Worm (Caenorhabditis elegans) whole organism, L4 larva: ENCODE data around the gene C09F12.2.

ENCODE experiments used
- F37D6.2 ChIP-seq: sonication (generic microtip); optimal IDR thresholded peaks from 2 replicates; lab custom pipeline; 2016; ENCODE audit warnings: mild to moderate bottlenecking, missing genetic modification characterization, missing compliant biosample characterization
- F49E8.2 ChIP-seq: sonication (generic microtip); optimal IDR thresholded peaks from 2 replicates; lab custom pipeline; 2016; ENCODE audit warnings: missing compliant biosample characterization, mild to moderate bottlenecking, missing genetic modification characterization, borderline replicate concordance
- T20F7.1 ChIP-seq: fragments of 200-800 bp; sonication (Bioruptor generic); optimal IDR thresholded peaks from 2 replicates; lab custom pipeline; 2018; ENCODE audit warnings: mild to moderate bottlenecking, missing genetic modification characterization, missing compliant biosample characterization
- T26A8.4 ChIP-seq: fragments of 200-800 bp; sonication (Bioruptor generic); IDR thresholded peaks from 2 replicates; pipeline ENCODE4 v1.3.6; 2022; ENCODE audit warnings: missing genetic modification characterization, missing compliant biosample characterization
- Y105C5A.15 ChIP-seq: fragments of 200-800 bp; sonication (Bioruptor generic); IDR thresholded peaks from 2 replicates; pipeline ENCODE4 v1.3.6; 2022; ENCODE audit warnings: missing genetic modification characterization, missing compliant biosample characterization
- Y5F2A.4 ChIP-seq: fragments of 200-800 bp; sonication (Bioruptor generic); optimal IDR thresholded peaks from 2 replicates; lab custom pipeline; 2018; ENCODE audit warnings: mild to moderate bottlenecking, missing genetic modification characterization, missing compliant biosample characterization
- Y75B8A.6 ChIP-seq: fragments of 200-800 bp; sonication (Bioruptor generic); IDR thresholded peaks from 2 replicates; pipeline ENCODE4 v1.3.6; 2022; ENCODE audit warnings: missing genetic modification reagents, missing genetic modification characterization, missing compliant biosample characterization
- ZK337.2 ChIP-seq: fragments of 200-800 bp; sonication (Bioruptor generic); IDR thresholded peaks from 2 replicates; pipeline ENCODE4 v1.3.6; 2022; ENCODE audit warnings: missing genetic modification reagents, missing genetic modification characterization, missing compliant biosample characterization
- ZK546.5 ChIP-seq, 2 experiments: sonication (generic microtip); optimal IDR thresholded peaks; 2 replicates each; lab custom pipeline; 2017; ENCODE audit warnings: missing biosample characterization in 2 of 2, missing genetic modification characterization in 2 of 2
- cey-2 ChIP-seq: sonication (generic microtip); optimal IDR thresholded peaks from 3 replicates; lab custom pipeline; 2017; ENCODE audit warnings: missing genetic modification characterization, mild to moderate bottlenecking, missing compliant biosample characterization, antibody characterized with exemption, borderline replicate concordance; ENCODE audit not compliant: insufficient read depth
- ctbp-1 ChIP-seq: fragments of 200-800 bp; sonication (Bioruptor generic); IDR thresholded peaks from 2 replicates; pipeline ENCODE4 v1.3.6; 2022; ENCODE audit warnings: missing genetic modification reagents, missing genetic modification characterization, missing compliant biosample characterization
- daf-12 ChIP-seq: fragments of 150-350 bp; optimal IDR thresholded peaks from 2 replicates; lab custom pipeline; 2014; ENCODE audit warnings: missing biosample characterization, missing genetic modification reagents, missing genetic modification characterization
- daf-16 ChIP-seq, 3 experiments: sonication (generic microtip); optimal IDR thresholded peaks; 2 replicates each; lab custom pipeline; 2016 to 2017; ENCODE audit warnings: missing genetic modification characterization in 3 of 3, missing genetic modification reagents in 3 of 3, mild to moderate bottlenecking in 2 of 3, missing compliant biosample characterization in 2 of 3, missing biosample characterization in 1 of 3, moderate library complexity in 1 of 3
- dve-1 ChIP-seq: sonication (generic microtip); optimal IDR thresholded peaks from 2 replicates; lab custom pipeline; 2017; ENCODE audit warnings: antibody characterized with exemption, mild to moderate bottlenecking, missing genetic modification characterization, missing compliant biosample characterization; ENCODE audit not compliant: insufficient read depth
- fos-1 ChIP-seq: fragments of 150-350 bp; optimal IDR thresholded peaks from 2 replicates; lab custom pipeline; 2014; ENCODE audit warnings: missing biosample characterization, missing genetic modification characterization
- gei-8 ChIP-seq: fragments of 200-800 bp; sonication (Bioruptor generic); optimal IDR thresholded peaks from 2 replicates; lab custom pipeline; 2018; ENCODE audit warnings: mild to moderate bottlenecking, missing genetic modification characterization, missing compliant biosample characterization
- hlh-11 ChIP-seq: fragments of 200-800 bp; sonication (Bioruptor generic); optimal IDR thresholded peaks from 2 replicates; lab custom pipeline; 2018; ENCODE audit warnings: mild to moderate bottlenecking, missing genetic modification characterization, missing compliant biosample characterization
- lin-1 ChIP-seq: fragments of 200-800 bp; sonication (Bioruptor generic); IDR thresholded peaks from 2 replicates; pipeline ENCODE4 v1.3.6; 2022; ENCODE audit warnings: missing genetic modification reagents, missing genetic modification characterization, missing compliant biosample characterization
- madf-5 ChIP-seq, 2 experiments: fragments of 200-800 bp; sonication (Bioruptor generic); IDR thresholded peaks; 2 replicates each; pipeline ENCODE4 v1.3.6; 2022; ENCODE audit warnings: missing compliant biosample characterization in 2 of 2, missing genetic modification characterization in 2 of 2
- madf-9 ChIP-seq: fragments of 200-800 bp; sonication (Bioruptor generic); conservative IDR thresholded peaks from 2 replicates; pipeline ENCODE4 v1.3.6; 2022; ENCODE audit warnings: missing genetic modification reagents, missing genetic modification characterization, missing compliant biosample characterization
- mdt-29 ChIP-seq: fragments of 200-800 bp; sonication (Bioruptor generic); IDR thresholded peaks from 2 replicates; pipeline ENCODE4 v1.3.6; 2022; ENCODE audit warnings: missing genetic modification reagents, missing genetic modification characterization, missing compliant biosample characterization
- mep-1 ChIP-seq: fragments of 150-350 bp; sonication (generic microtip); optimal IDR thresholded peaks from 3 replicates; lab custom pipeline; 2014; ENCODE audit warnings: missing biosample characterization, missing genetic modification characterization
- mes-2 ChIP-seq: sonication (generic microtip); optimal IDR thresholded peaks from 2 replicates; lab custom pipeline; 2016; ENCODE audit warnings: missing genotype, mild to moderate bottlenecking, missing genetic modification characterization, missing compliant biosample characterization; ENCODE audit not compliant: poor library complexity, severe bottlenecking
- nhr-102 ChIP-seq: sonication (generic microtip); optimal IDR thresholded peaks from 2 replicates; lab custom pipeline; 2016; ENCODE audit warnings: mild to moderate bottlenecking, missing genetic modification characterization, moderate library complexity, missing compliant biosample characterization
- nhr-6 ChIP-seq: fragments of 150-350 bp; optimal IDR thresholded peaks from 2 replicates; lab custom pipeline; 2014; ENCODE audit warnings: missing biosample characterization, missing genetic modification characterization
- nhr-77 ChIP-seq: fragments of 150-350 bp; optimal IDR thresholded peaks from 2 replicates; lab custom pipeline; 2014; ENCODE audit warnings: missing biosample characterization, missing genetic modification characterization
- php-3 ChIP-seq: fragments of 200-800 bp; sonication (Bioruptor generic); IDR thresholded peaks from 2 replicates; pipeline ENCODE4 v1.3.6; 2022; ENCODE audit warnings: missing genetic modification reagents, missing genetic modification characterization, missing compliant biosample characterization
- rbr-2 ChIP-seq: sonication (generic microtip); optimal IDR thresholded peaks from 2 replicates; lab custom pipeline; 2016; ENCODE audit warnings: missing genotype, missing genetic modification characterization, missing compliant biosample characterization
- set-16 ChIP-seq: fragments of 200-800 bp; sonication (Bioruptor generic); IDR thresholded peaks from 2 replicates; pipeline ENCODE4 v1.3.6; 2022; ENCODE audit warnings: missing genetic modification reagents, missing genetic modification characterization, missing compliant biosample characterization
- skn-1 ChIP-seq: fragments of 150-350 bp; optimal IDR thresholded peaks from 2 replicates; lab custom pipeline; 2014; ENCODE audit warnings: missing biosample characterization, missing genetic modification characterization
- snpc-1.2 ChIP-seq: fragments of 200-800 bp; sonication (Bioruptor generic); IDR thresholded peaks from 2 replicates; pipeline ENCODE4 v1.3.6; 2022; ENCODE audit warnings: missing genetic modification reagents, missing genetic modification characterization, missing compliant biosample characterization
- tag-97 ChIP-seq: fragments of 200-800 bp; sonication (Bioruptor generic); IDR thresholded peaks from 2 replicates; pipeline ENCODE4 v1.3.6; 2022; ENCODE audit warnings: missing genetic modification characterization, missing compliant biosample characterization
- tra-1 ChIP-seq: fragments of 200-800 bp; sonication (Bioruptor generic); IDR thresholded peaks from 2 replicates; pipeline ENCODE4 v1.3.6; 2022; ENCODE audit warnings: missing genetic modification reagents, missing genetic modification characterization, missing compliant biosample characterization
- unc-62 ChIP-seq, 3 experiments: fragments of 150-350 bp in 1 of 3; sonication (generic microtip); optimal IDR thresholded peaks in 2 of 3; peaks in 1 of 3; 1 replicate in 1 of 3; 2 replicates in 2 of 3; lab custom pipeline; 2014 to 2017; ENCODE audit warnings: missing biosample characterization in 3 of 3, missing genetic modification characterization in 3 of 3, missing genetic modification reagents in 3 of 3, missing genotype in 1 of 3
- zag-1 ChIP-seq: fragments of 150-350 bp; optimal IDR thresholded peaks from 2 replicates; lab custom pipeline; 2014; ENCODE audit warnings: missing biosample characterization, missing genetic modification characterization
- zfp-2 ChIP-seq: sonication (generic microtip); optimal IDR thresholded peaks from 2 replicates; lab custom pipeline; 2016; ENCODE audit warnings: mild to moderate bottlenecking, missing genetic modification characterization, missing compliant biosample characterization
- ztf-11 ChIP-seq: fragments of 150-350 bp; optimal IDR thresholded peaks from 2 replicates; lab custom pipeline; 2014; ENCODE audit warnings: missing biosample characterization, missing genetic modification characterization

Gene C09F12.2

DNA sequence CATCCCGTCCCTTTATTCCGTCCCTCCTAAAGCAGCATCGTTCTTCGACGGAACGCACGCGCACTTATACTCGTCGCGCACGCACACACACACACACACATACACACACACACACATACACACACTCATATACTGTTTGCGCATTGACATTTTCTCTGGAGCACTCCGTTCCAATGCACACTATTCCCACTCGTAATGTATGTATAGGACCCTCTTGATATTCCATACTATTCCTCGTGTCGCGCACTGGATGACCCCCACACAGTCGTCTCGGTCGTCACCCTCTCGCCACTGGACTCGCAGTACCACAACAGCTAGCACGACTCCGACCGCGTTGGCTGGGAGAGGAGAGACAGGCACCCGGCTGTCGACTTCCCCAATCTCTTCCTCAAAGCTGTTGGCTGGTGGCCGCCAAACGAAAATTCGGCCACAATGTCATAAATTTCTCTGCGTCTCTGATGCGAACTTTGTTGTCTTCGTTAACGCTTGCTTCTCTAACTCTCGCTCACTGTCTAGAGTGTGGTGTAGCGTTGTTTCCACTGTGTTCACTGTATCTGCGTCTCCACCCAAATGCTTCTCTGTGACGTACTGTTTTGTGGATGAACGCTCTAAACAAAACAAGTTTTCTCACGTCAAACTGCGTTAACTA is 22.5 kb upstream of the C09F12.2 start (continued):
- TF ChIP-seq daf-16 (GFP tag; optimal IDR thresholded peaks at IDR 0.05; lab: Kevin White, UChicago) = peak; percentile 51 to 52
- peak; percentile 83 for TF ChIP-seq daf-16 (tag; optimal IDR thresholded peaks at IDR 0.05; lab: Kevin White, UChicago)
- peak; percentile 94 for TF ChIP-seq hlh-11 (tag; lab: Kevin White, UChicago)
- peak; percentile 36 for TF ChIP-seq ztf-11 (tag; lab: Kevin White, UChicago)
- peak; percentile 92 for TF ChIP-seq mep-1 (tag; lab: Kevin White, UChicago)
- peak; percentile 83 for TF ChIP-seq F37D6.2 (tag; lab: Kevin White, UChicago)
- TF ChIP-seq skn-1 (tag; lab: Kevin White, UChicago) = no peak
- TF ChIP-seq nhr-102 = no peak
- no peak for TF ChIP-seq F49E8.2 (tag; lab: Kevin White, UChicago)
- no peak for TF ChIP-seq Y105C5A.15 (GFP tag; lab: Robert Waterston, UW)
- TF ChIP-seq cey-2 (tag; lab: Kevin White, UChicago) = no peak
- peak; percentile 38 for TF ChIP-seq zfp-2
- TF ChIP-seq T26A8.4 = peak; percentile 67; the same call in 1 of the 2 replicates
- no peak for TF ChIP-seq mdt-29 (GFP tag; lab: Robert Waterston, UW)
- TF ChIP-seq tag-97 = 0 out of 2 replicates have a peak, but pooled peaks have one; percentile 84
- peak; percentile 85 for TF ChIP-seq mes-2 (tag; lab: Kevin White, UChicago)
- TF ChIP-seq daf-12 (tag; lab: Kevin White, UChicago) = no peak
- TF ChIP-seq gei-8 (GFP tag; lab: Kevin White, UChicago) = peak; percentile 32
- peak; percentile 40; the same call in 1 of the 2 replicates for TF ChIP-seq madf-9 (GFP tag; lab: Robert Waterston, UW)
- 0 out of 4 replicates have a peak, but pooled peaks of 1 of the 2 experiments have one; percentile 24 for TF ChIP-seq madf-5 (GFP tag; IDR thresholded peaks at IDR 0.05; lab: Robert Waterston, UW)
- TF ChIP-seq Y75B8A.6 (GFP tag; lab: Robert Waterston, UW) = no peak
- TF ChIP-seq ZK337.2 (GFP tag; lab: Robert Waterston, UW) = no peak
- no peak for TF ChIP-seq fos-1 (tag; lab: Kevin White, UChicago)
- TF ChIP-seq lin-1 (GFP tag; lab: Robert Waterston, UW) = no peak
- TF ChIP-seq zag-1 = peak; percentile 71
- no peak for TF ChIP-seq tra-1 (GFP tag; lab: Robert Waterston, UW)
- TF ChIP-seq dve-1 (tag; lab: Kevin White, UChicago) = peak; percentile 92
- no peak for TF ChIP-seq ZK546.5 (tag; optimal IDR thresholded peaks at IDR 0.05; lab: Kevin White, UChicago)
- TF ChIP-seq nhr-6 (tag; lab: Kevin White, UChicago) = peak; percentile 77
- TF ChIP-seq php-3 (GFP tag; lab: Robert Waterston, UW) = peak; percentile 58; the same call in 1 of the 2 replicates
- peak; percentile 97 for TF ChIP-seq rbr-2 (tag; lab: Kevin White, UChicago)
- TF ChIP-seq nhr-77 = no peak
- no peak for TF ChIP-seq snpc-1.2 (GFP tag; lab: Robert Waterston, UW)
- TF ChIP-seq unc-62 (GFP tag; optimal IDR thresholded peaks at IDR 0.05 in 1 of 2; lab: Kevin White, UChicago) = peak in 1 of 2 experiments; percentile 100
- TF ChIP-seq unc-62 (tag; optimal IDR thresholded peaks at IDR 0.05; lab: Kevin White, UChicago) = peak; percentile 77
- TF ChIP-seq T20F7.1 (GFP tag; lab: Kevin White, UChicago) = peak; percentile 71

- TF ChIP-seq set-16 (peak; percentile 49), Y5F2A.4 (no peak), ctbp-1 (GFP tag; lab: Robert Waterston, UW) (0 out of 2 replicates have a peak, but pooled peaks have one; percentile 42), unc-62 (GFP tag; optimal IDR thresholded peaks at IDR 0.05 in 1 of 2; lab: Kevin White, UChicago) (peak in 1 of 2 experiments; percentile 22), unc-62 (tag; optimal IDR thresholded peaks at IDR 0.05; lab: Kevin White, UChicago) (no peak)
Observed at ce11 chrX:11031869-11032268, 21.8 kb upstream of the C09F12.2 start.
